Worm (Caenorhabditis elegans) whole organism, late embryonic: ENCODE data around the gene col-34.

Experiments
- C08G9.2 ChIP-seq: sonication (generic microtip); optimal IDR thresholded peaks from 2 replicates; lab custom pipeline; 2016; ENCODE audit warnings: mild to moderate bottlenecking, missing genetic modification characterization, moderate library complexity, missing compliant biosample characterization
- C38D4.7 ChIP-seq: fragments of 200-800 bp; sonication (Bioruptor generic); optimal IDR thresholded peaks from 2 replicates; lab custom pipeline; 2018; ENCODE audit warnings: mild to moderate bottlenecking, missing genetic modification characterization, moderate library complexity, missing compliant biosample characterization
- F13H6.1 ChIP-seq: sonication (generic microtip); optimal IDR thresholded peaks from 2 replicates; lab custom pipeline; 2016; ENCODE audit warnings: missing genetic modification characterization, missing compliant biosample characterization
- K02D7.2 ChIP-seq: sonication (generic microtip); optimal IDR thresholded peaks from 2 replicates; lab custom pipeline; 2017; ENCODE audit warnings: mild to moderate bottlenecking, missing genetic modification characterization, missing compliant biosample characterization
- T23F11.4 ChIP-seq: fragments of 200-800 bp; sonication (Bioruptor generic); optimal IDR thresholded peaks from 2 replicates; lab custom pipeline; 2018; ENCODE audit warnings: mild to moderate bottlenecking, missing genetic modification characterization, missing compliant biosample characterization
- Y22D7AL.16 ChIP-seq: sonication (generic microtip); optimal IDR thresholded peaks from 2 replicates; lab custom pipeline; 2016; ENCODE audit warnings: missing genetic modification characterization, missing compliant biosample characterization
- ama-1 ChIP-seq: fragments of 150-350 bp; optimal IDR thresholded peaks from 2 replicates; lab custom pipeline; 2014
- ceh-14 ChIP-seq: sonication (generic microtip); optimal IDR thresholded peaks from 2 replicates; lab custom pipeline; 2016; ENCODE audit warnings: missing genotype, missing genetic modification characterization, missing compliant biosample characterization
- ceh-2 ChIP-seq: sonication (generic microtip); optimal IDR thresholded peaks from 2 replicates; lab custom pipeline; 2016; ENCODE audit warnings: missing genotype, missing genetic modification characterization, missing compliant biosample characterization
- ceh-30 ChIP-seq: fragments of 150-350 bp; optimal IDR thresholded peaks from 2 replicates; lab custom pipeline; 2014; ENCODE audit warnings: missing biosample characterization, missing genetic modification characterization
- ceh-31 ChIP-seq: sonication (generic microtip); optimal IDR thresholded peaks from 2 replicates; lab custom pipeline; 2016; ENCODE audit warnings: missing genetic modification characterization, missing compliant biosample characterization
- ceh-34 ChIP-seq: sonication (generic microtip); optimal IDR thresholded peaks from 2 replicates; lab custom pipeline; 2016; ENCODE audit warnings: mild to moderate bottlenecking, missing genetic modification characterization, missing compliant biosample characterization
- ceh-45 ChIP-seq: fragments of 200-800 bp; sonication (Bioruptor generic); IDR thresholded peaks from 2 replicates; pipeline ENCODE4 v1.3.6; 2022; ENCODE audit warnings: missing genetic modification reagents, missing genetic modification characterization, missing compliant biosample characterization
- che-1 ChIP-seq: sonication (generic microtip); optimal IDR thresholded peaks from 2 replicates; lab custom pipeline; 2016; ENCODE audit warnings: mild to moderate bottlenecking, missing genetic modification characterization, missing compliant biosample characterization
- dmd-4 ChIP-seq: sonication (generic microtip); optimal IDR thresholded peaks from 2 replicates; lab custom pipeline; 2016; ENCODE audit warnings: borderline replicate concordance, missing genetic modification characterization, missing compliant biosample characterization
- elt-2 ChIP-seq: sonication (generic microtip); optimal IDR thresholded peaks from 2 replicates; lab custom pipeline; 2016; ENCODE audit warnings: missing genetic modification reagents, missing genetic modification characterization, missing compliant biosample characterization
- fax-1 ChIP-seq: sonication (generic microtip); optimal IDR thresholded peaks from 2 replicates; lab custom pipeline; 2016; ENCODE audit warnings: missing genotype, missing genetic modification characterization, missing compliant biosample characterization
- fkh-10 ChIP-seq: fragments of 150-350 bp; optimal IDR thresholded peaks from 2 replicates; lab custom pipeline; 2014; ENCODE audit warnings: missing biosample characterization, missing genetic modification reagents, missing genetic modification characterization
- gmeb-2 ChIP-seq: sonication (generic microtip); optimal IDR thresholded peaks from 2 replicates; lab custom pipeline; 2016; ENCODE audit warnings: missing genetic modification characterization, inconsistent platforms, missing compliant biosample characterization
- hlh-13 ChIP-seq: fragments of 200-800 bp; sonication (Bioruptor generic); optimal IDR thresholded peaks from 2 replicates; lab custom pipeline; 2018; ENCODE audit warnings: mild to moderate bottlenecking, missing genetic modification characterization, missing compliant biosample characterization
- hlh-15 ChIP-seq: sonication (generic microtip); optimal IDR thresholded peaks from 2 replicates; lab custom pipeline; 2016; ENCODE audit warnings: missing genetic modification characterization, missing compliant biosample characterization
- hlh-6 ChIP-seq: sonication (generic microtip); optimal IDR thresholded peaks from 2 replicates; lab custom pipeline; 2016; ENCODE audit warnings: missing genotype, missing genetic modification characterization, missing compliant biosample characterization
- hlh-8 ChIP-seq: sonication (generic microtip); optimal IDR thresholded peaks from 2 replicates; lab custom pipeline; 2016; ENCODE audit warnings: missing genotype, missing genetic modification characterization, missing compliant biosample characterization
- lim-6 ChIP-seq: sonication (generic microtip); optimal IDR thresholded peaks from 2 replicates; lab custom pipeline; 2016; ENCODE audit warnings: missing genetic modification characterization, missing compliant biosample characterization
- mec-3 ChIP-seq: sonication (generic microtip); optimal IDR thresholded peaks from 2 replicates; lab custom pipeline; 2016; ENCODE audit warnings: borderline replicate concordance, missing genetic modification characterization, missing compliant biosample characterization
- nfya-1 ChIP-seq: sonication (generic microtip); optimal IDR thresholded peaks from 2 replicates; lab custom pipeline; 2017; ENCODE audit warnings: missing genetic modification characterization, mild to moderate bottlenecking, missing compliant biosample characterization, antibody characterized with exemption, moderate library complexity
- nhr-232 ChIP-seq: sonication (generic microtip); optimal IDR thresholded peaks from 2 replicates; lab custom pipeline; 2016; ENCODE audit warnings: missing genetic modification characterization, missing compliant biosample characterization
- odd-2 ChIP-seq: sonication (generic microtip); optimal IDR thresholded peaks from 2 replicates; lab custom pipeline; 2017; ENCODE audit warnings: antibody characterized with exemption, mild to moderate bottlenecking, missing genetic modification characterization, missing compliant biosample characterization
- pax-1 ChIP-seq: fragments of 150-350 bp; optimal IDR thresholded peaks from 2 replicates; lab custom pipeline; 2014; ENCODE audit warnings: missing biosample characterization, missing genetic modification characterization
- pha-2 ChIP-seq: sonication (generic microtip); optimal IDR thresholded peaks from 2 replicates; lab custom pipeline; 2017; ENCODE audit warnings: mild to moderate bottlenecking, missing genetic modification characterization, missing compliant biosample characterization
- pha-4 ChIP-seq: fragments of 150-350 bp; optimal IDR thresholded peaks from 2 replicates; lab custom pipeline; 2018; ENCODE audit warnings: missing biosample characterization, missing genetic modification reagents, missing genetic modification characterization
- pqm-1 ChIP-seq: sonication (generic microtip); optimal IDR thresholded peaks from 2 replicates; lab custom pipeline; 2016; ENCODE audit warnings: missing genetic modification characterization, missing compliant biosample characterization
- pros-1 ChIP-seq: fragments of 150-350 bp; optimal IDR thresholded peaks from 2 replicates; lab custom pipeline; 2014; ENCODE audit warnings: missing biosample characterization, missing genetic modification reagents, missing genetic modification characterization
- ref-2 ChIP-seq: sonication (generic microtip); optimal IDR thresholded peaks from 2 replicates; lab custom pipeline; 2016; ENCODE audit warnings: missing genetic modification characterization, missing compliant biosample characterization
- sox-2 ChIP-seq: fragments of 200-800 bp; sonication (Bioruptor generic); IDR thresholded peaks from 2 replicates; pipeline ENCODE4 v1.3.6; 2022; ENCODE audit warnings: missing genetic modification reagents, missing genetic modification characterization, missing compliant biosample characterization
- tbx-2 ChIP-seq: sonication (generic microtip); optimal IDR thresholded peaks from 2 replicates; lab custom pipeline; 2016; ENCODE audit warnings: missing genetic modification characterization, missing compliant biosample characterization
- tbx-7 ChIP-seq: sonication (generic microtip); optimal IDR thresholded peaks from 2 replicates; lab custom pipeline; 2016; ENCODE audit warnings: missing genotype, missing genetic modification characterization, missing compliant biosample characterization
- unc-42 ChIP-seq: sonication (generic microtip); optimal IDR thresholded peaks from 2 replicates; lab custom pipeline; 2016; ENCODE audit warnings: missing genotype, missing genetic modification characterization, missing compliant biosample characterization

Gene col-34

DNA sequence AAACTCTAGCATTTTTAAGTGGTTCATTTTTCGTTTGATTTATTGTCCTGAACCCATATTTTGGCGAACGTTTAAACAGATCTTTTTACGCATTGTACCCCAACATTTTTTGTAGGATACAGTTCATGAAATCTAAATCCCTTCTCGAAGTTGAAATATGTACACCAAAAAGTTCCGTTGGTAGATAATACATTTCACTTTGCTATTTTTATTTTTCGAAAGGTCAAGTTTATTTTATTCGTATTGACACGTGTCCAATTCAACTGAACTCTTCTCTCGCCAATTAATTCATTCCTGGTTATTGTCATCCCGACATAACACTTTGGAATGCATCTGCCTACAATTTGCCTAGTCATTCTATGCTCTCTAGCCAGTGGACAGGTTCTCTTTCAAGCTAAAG, 26.5 kb upstream of the col-34 start, which contains the start of gene F36A4.2:
Gene F36A4.2 (plus strand): TSS at position 301 of the 400 bp plus-strand sequence.
- TF ChIP-seq F13H6.1 (tag; lab: Kevin White, UChicago) (no peak), ceh-2 (tag; lab: Kevin White, UChicago) (no peak), T23F11.4 (GFP tag; lab: Kevin White, UChicago) (no peak), pros-1 (tag; lab: Kevin White, UChicago) (no peak), C38D4.7 (GFP tag; lab: Kevin White, UChicago) (no peak), hlh-6 (tag; lab: Kevin White, UChicago) (no peak)

DNA sequence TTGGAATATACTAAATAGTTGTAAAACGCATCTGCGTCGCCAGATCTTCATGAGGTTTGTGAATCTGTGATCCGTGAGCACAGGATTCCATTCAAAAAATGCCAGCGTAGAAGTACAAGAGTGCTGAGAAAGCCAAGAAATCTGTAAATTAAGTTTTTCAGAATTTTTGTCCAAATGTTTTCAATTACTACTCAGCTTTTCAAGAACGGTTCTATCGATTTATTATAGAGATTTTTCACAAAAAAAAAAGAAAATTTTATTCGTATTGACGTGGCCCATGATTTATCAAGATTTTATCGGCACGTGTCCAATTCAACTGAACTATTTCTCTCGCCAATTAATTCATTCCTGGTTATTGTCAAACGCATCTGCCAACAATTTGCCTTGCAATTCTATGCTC, 24.9 kb upstream of the col-34 start, which contains the start of gene F36A4.3:
Gene F36A4.3 (plus strand): TSS at position 301 of the 400 bp plus-strand sequence.
- no peak for TF ChIP-seq pros-1 (tag; lab: Kevin White, UChicago)
- no peak for TF ChIP-seq ceh-45 (GFP tag; lab: Robert Waterston, UW)
- no peak for TF ChIP-seq pha-2 (tag; lab: Kevin White, UChicago)
- TF ChIP-seq hlh-15 (tag; lab: Kevin White, UChicago): no peak

DNA sequence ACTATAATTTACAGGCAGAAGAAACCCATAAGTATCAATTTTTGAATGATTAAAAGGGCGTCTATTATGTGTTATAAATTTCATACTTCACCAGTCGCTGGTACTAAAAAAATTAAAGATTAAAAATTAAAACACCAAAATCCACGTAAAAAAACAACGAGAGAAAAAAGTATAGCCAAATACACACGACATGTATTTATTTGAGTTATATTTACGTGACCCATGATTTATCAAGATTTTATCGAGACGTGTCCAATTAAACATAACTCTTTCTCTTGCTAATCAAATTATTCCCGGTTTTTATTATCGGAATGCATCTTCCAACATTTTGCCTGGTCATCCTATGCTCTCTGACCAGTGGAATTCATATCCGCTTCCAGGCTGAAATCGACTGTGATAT, 22.9 kb upstream of the col-34 start, which contains the start of gene F36A4.4:
Gene F36A4.4 (plus strand): TSS at position 301 of the 400 bp plus-strand sequence.
- no peak for TF ChIP-seq ceh-31

DNA sequence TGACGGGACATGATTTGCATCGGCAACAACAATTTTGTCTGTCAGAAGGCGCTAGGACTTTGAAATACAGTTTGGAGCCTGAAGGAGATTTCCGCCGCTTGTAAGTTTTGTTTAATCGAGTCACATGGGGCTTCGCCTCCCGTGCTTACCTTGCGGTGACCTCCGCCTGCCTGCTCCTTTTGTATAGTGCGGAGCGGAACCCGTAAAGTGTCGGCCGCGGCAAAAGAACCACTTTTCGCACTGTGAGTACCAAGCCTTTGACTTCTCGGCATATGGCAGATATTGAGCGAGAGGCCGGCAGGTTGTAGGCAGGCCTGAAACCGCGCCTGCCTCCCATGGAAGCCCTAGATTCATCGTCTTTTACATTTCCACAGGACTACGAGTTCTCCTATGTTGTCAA, 21.5 kb upstream of the col-34 start:
- TF ChIP-seq T23F11.4 (GFP tag; lab: Kevin White, UChicago) (no peak), ceh-2 (tag; lab: Kevin White, UChicago) (no peak), ceh-45 (GFP tag; lab: Robert Waterston, UW) (no peak), nfya-1 (no peak), pha-4 (tag; lab: Kevin White, UChicago) (no peak), lim-6 (tag; lab: Kevin White, UChicago) (no peak), hlh-8 (no peak), tbx-7 (tag; lab: Kevin White, UChicago) (no peak), gmeb-2 (tag; lab: Kevin White, UChicago) (no peak), hlh-13 (GFP tag; lab: Kevin White, UChicago) (no peak), odd-2 (tag; lab: Kevin White, UChicago) (no peak), ceh-30 (tag; lab: Kevin White, UChicago) (no peak), pqm-1 (no peak), nhr-232 (no peak), sox-2 (no peak), pax-1 (tag; lab: Kevin White, UChicago) (no peak), elt-2 (tag; lab: Kevin White, UChicago) (no peak), unc-42 (tag; lab: Kevin White, UChicago) (no peak), ceh-14 (no peak)

DNA sequence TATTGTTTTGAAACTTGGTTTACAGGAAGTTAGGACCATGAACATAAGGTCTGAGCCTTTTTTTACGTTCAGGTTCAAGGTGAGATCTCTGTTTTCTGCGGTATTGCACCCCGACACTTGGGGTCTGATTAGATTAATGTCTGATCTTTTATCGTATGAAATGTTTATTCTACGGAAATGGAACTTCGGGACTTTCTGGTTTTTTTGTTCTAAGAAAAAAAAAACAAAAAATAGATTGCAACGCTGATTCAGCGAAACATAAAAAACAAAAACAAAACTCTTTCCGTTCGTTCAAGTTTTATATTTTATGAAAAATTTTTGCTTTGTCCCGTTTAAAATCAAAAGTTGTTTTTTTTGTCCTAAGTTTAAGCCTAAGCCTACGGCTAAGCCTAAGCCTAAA, 20.8 kb upstream of the col-34 start, which contains the start of gene F36A4.5:
Gene F36A4.5 (plus strand): TSS at position 301 of the 400 bp plus-strand sequence.
- TF ChIP-seq dmd-4 (tag; lab: Kevin White, UChicago) (no peak), C08G9.2 (no peak), ref-2 (tag; lab: Kevin White, UChicago) (no peak), sox-2 (no peak), tbx-7 (tag; lab: Kevin White, UChicago) (no peak), hlh-13 (GFP tag; lab: Kevin White, UChicago) (no peak), K02D7.2 (tag; lab: Kevin White, UChicago) (no peak), fax-1 (tag; lab: Kevin White, UChicago) (no peak), gmeb-2 (tag; lab: Kevin White, UChicago) (no peak), ama-1 (lab: Kevin White, UChicago) (no peak), hlh-15 (tag; lab: Kevin White, UChicago) (no peak), mec-3 (tag; lab: Kevin White, UChicago) (no peak), ceh-34 (no peak), T23F11.4 (GFP tag; lab: Kevin White, UChicago) (no peak), tbx-2 (tag; lab: Kevin White, UChicago) (no peak), Y22D7AL.16 (tag; lab: Kevin White, UChicago) (no peak), C38D4.7 (GFP tag; lab: Kevin White, UChicago) (no peak), fkh-10 (GFP tag; lab: Kevin White, UChicago) (no peak), unc-42 (tag; lab: Kevin White, UChicago) (no peak), che-1 (no peak)
